Worm (Caenorhabditis elegans) whole organism, L4 larva: ENCODE results near the gene mab-23.

Source experiments
- lin-39 ChIP-seq: fragments of 150-350 bp; optimal IDR thresholded peaks from 2 replicates; lab custom pipeline; 2014; ENCODE audit warnings: missing biosample characterization, missing genetic modification reagents, missing genetic modification characterization
- zfp-3 ChIP-seq: fragments of 200-800 bp; sonication (Bioruptor generic); conservative IDR thresholded peaks from 2 replicates; pipeline ENCODE4 v1.3.6; 2022; ENCODE audit warnings: missing genetic modification reagents, missing genetic modification characterization, missing compliant biosample characterization

DNA sequence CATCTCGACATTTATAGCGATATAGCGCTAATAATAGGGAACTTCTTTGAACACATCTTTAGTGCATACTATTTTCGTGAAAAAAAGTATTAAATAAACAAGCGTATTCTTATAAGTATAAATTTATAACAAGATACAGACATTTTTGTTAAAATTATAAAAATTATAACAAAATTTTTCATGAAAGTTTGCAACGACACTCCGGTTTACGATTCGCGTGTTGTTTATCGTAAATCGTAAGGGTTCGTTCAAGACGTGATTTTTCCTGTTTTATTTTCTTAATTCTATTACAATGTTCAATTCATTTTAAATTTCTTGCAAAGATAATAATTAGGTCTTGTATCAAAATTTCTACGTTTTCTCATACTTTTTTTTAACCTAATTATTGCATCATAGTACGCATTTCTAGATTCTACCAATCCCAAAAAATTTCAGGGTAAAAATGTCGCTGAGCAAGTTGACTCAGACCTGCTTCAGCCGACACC, 34.1 kb upstream of the mab-23 start, which contains the start of gene scpl-4:
- TF ChIP-seq lin-39 (tag; lab: Kevin White, UChicago) (no peak), zfp-3 (no peak)
